Fruit fly (Drosophila melanogaster) whole organism, embryonic: Measurements from ENCODE around the gene osp.

ENCODE experiments used
- B-H1 ChIP-seq: fragments of 200-800 bp; sonication (Bioruptor generic); IDR thresholded peaks from 3 replicates; pipeline ENCODE4 v1.3.6; 2022; ENCODE audit warnings: missing biosample characterization, missing genetic modification characterization
- CG11085 ChIP-seq: fragments of 200-800 bp; sonication (Bioruptor generic); IDR thresholded peaks from 2 replicates; pipeline ENCODE4 v1.3.6; 2022; ENCODE audit warnings: missing biosample characterization, missing genetic modification characterization
- CG11398 ChIP-seq: fragments of 200-800 bp; sonication (Bioruptor generic); optimal IDR thresholded peaks from 2 replicates; lab custom pipeline; 2016; ENCODE audit warnings: missing biosample characterization, missing genetic modification characterization
- CG11560 ChIP-seq: fragments of 200-800 bp; sonication (Bioruptor generic); IDR thresholded peaks from 3 replicates; pipeline ENCODE4 v1.3.6; 2022; ENCODE audit warnings: missing biosample characterization, missing genetic modification characterization
- CG12071 ChIP-seq: fragments of 200-800 bp; sonication (Bioruptor generic); optimal IDR thresholded peaks from 3 replicates; lab custom pipeline; 2018; ENCODE audit warnings: missing biosample characterization, mild to moderate bottlenecking, missing genetic modification characterization
- CG17186 ChIP-seq: fragments of 200-800 bp; sonication (Bioruptor generic); optimal IDR thresholded peaks from 3 replicates; lab custom pipeline; 2017; ENCODE audit warnings: missing biosample characterization, missing genetic modification reagents, missing genetic modification characterization
- CG3995 ChIP-seq: fragments of 200-800 bp; sonication (Bioruptor generic); optimal IDR thresholded peaks from 3 replicates; lab custom pipeline; 2016; ENCODE audit warnings: missing biosample characterization, missing genetic modification characterization
- CG4282 ChIP-seq: fragments of 200-800 bp; sonication (Bioruptor generic); optimal IDR thresholded peaks from 2 replicates; lab custom pipeline; 2016; ENCODE audit warnings: missing biosample characterization, missing genetic modification characterization
- CG4360 ChIP-seq: fragments of 200-800 bp; sonication (Bioruptor generic); IDR thresholded peaks from 2 replicates; pipeline ENCODE4 v1.3.6; 2022; ENCODE audit warnings: missing biosample characterization, missing genetic modification characterization
- CG6654 ChIP-seq: fragments of 200-800 bp; sonication (Bioruptor generic); optimal IDR thresholded peaks from 2 replicates; lab custom pipeline; 2017; ENCODE audit warnings: missing biosample characterization, mild to moderate bottlenecking, missing genetic modification characterization
- CG6765 ChIP-seq: fragments of 200-800 bp; sonication (Bioruptor generic); optimal IDR thresholded peaks from 3 replicates; lab custom pipeline; 2017; ENCODE audit warnings: missing biosample characterization, mild to moderate bottlenecking, missing genetic modification characterization
- CG6791 ChIP-seq: fragments of 200-800 bp; sonication (Bioruptor generic); IDR thresholded peaks from 3 replicates; pipeline ENCODE4 v1.3.6; 2022; ENCODE audit warnings: missing biosample characterization, missing genetic modification characterization; ENCODE audit not compliant: partially characterized antibody
- CG7786 ChIP-seq: fragments of 200-800 bp; sonication (Bioruptor generic); optimal IDR thresholded peaks from 2 replicates; lab custom pipeline; 2016; ENCODE audit warnings: missing biosample characterization, missing genetic modification characterization
- CHES-1-like ChIP-seq: fragments of 200-800 bp; sonication (Bioruptor generic); optimal IDR thresholded peaks from 2 replicates; lab custom pipeline; 2016; ENCODE audit warnings: missing biosample characterization, missing genetic modification characterization
- D ChIP-seq, 2 experiments: fragments of 200-800 bp in 1 of 2; fragments of >200 bp in 1 of 2; sonication (Bioruptor generic) in 1 of 2; optimal IDR thresholded peaks; 2 replicates in 1 of 2; 3 replicates in 1 of 2; lab custom pipeline; 2017; ENCODE audit warnings: mild to moderate bottlenecking in 1 of 2, missing biosample characterization in 1 of 2, missing genetic modification characterization in 1 of 2, missing genetic modification reagents in 1 of 2
- D19B ChIP-seq: fragments of 200-800 bp; sonication (Bioruptor generic); optimal IDR thresholded peaks from 2 replicates; lab custom pipeline; 2017; ENCODE audit warnings: missing biosample characterization, mild to moderate bottlenecking, missing genetic modification characterization
- Dad ChIP-seq: fragments of 200-800 bp; sonication (Bioruptor generic); optimal IDR thresholded peaks from 3 replicates; lab custom pipeline; 2016; ENCODE audit warnings: missing biosample characterization, missing genetic modification characterization
- Dek ChIP-seq: fragments of 200-800 bp; sonication (Bioruptor generic); optimal IDR thresholded peaks from 3 replicates; lab custom pipeline; 2019; ENCODE audit warnings: missing biosample characterization, mild to moderate bottlenecking, missing genetic modification characterization, moderate library complexity
- Dip2 ChIP-seq: fragments of 200-800 bp; sonication (Bioruptor generic); IDR thresholded peaks from 2 replicates; pipeline ENCODE4 v1.3.6; 2022; ENCODE audit warnings: missing biosample characterization, missing genetic modification characterization
- Dll ChIP-seq: fragments of 200-800 bp; sonication (Bioruptor generic); IDR thresholded peaks from 4 replicates; pipeline ENCODE4 v1.3.6; 2022; ENCODE audit warnings: missing biosample characterization, missing genetic modification characterization; ENCODE audit not compliant: partially characterized antibody
- Doc3 ChIP-seq: fragments of 200-800 bp; sonication (Bioruptor generic); IDR thresholded peaks from 3 replicates; pipeline ENCODE4 v1.3.6; 2022; ENCODE audit warnings: missing biosample characterization, missing genetic modification characterization; ENCODE audit not compliant: partially characterized antibody
- Dref ChIP-seq: fragments of 200-800 bp; sonication (Bioruptor generic); IDR thresholded peaks from 2 replicates; pipeline ENCODE4 v1.3.6; 2022; ENCODE audit warnings: missing biosample characterization, missing genetic modification characterization
- E2f1 ChIP-seq: fragments of 200-800 bp; sonication (Bioruptor generic); IDR thresholded peaks from 2 replicates; pipeline ENCODE4 v1.3.6; 2022; ENCODE audit warnings: missing biosample characterization, missing genetic modification characterization
- HLH3B ChIP-seq: fragments of 200-800 bp; sonication (Bioruptor generic); IDR thresholded peaks from 2 replicates; pipeline ENCODE4 v1.3.6; 2022; ENCODE audit warnings: missing biosample characterization, missing genetic modification characterization
- Myb ChIP-seq: fragments of 200-800 bp; sonication (Bioruptor generic); optimal IDR thresholded peaks from 2 replicates; lab custom pipeline; 2016; ENCODE audit warnings: missing biosample characterization, missing genetic modification characterization
- Neu2 ChIP-seq: fragments of 200-800 bp; sonication (Bioruptor generic); optimal IDR thresholded peaks from 3 replicates; lab custom pipeline; 2016; ENCODE audit warnings: missing biosample characterization, missing genetic modification characterization, borderline replicate concordance
- Rx ChIP-seq: fragments of 200-800 bp; sonication (Bioruptor generic); IDR thresholded peaks from 2 replicates; pipeline ENCODE4 v1.3.6; 2022; ENCODE audit warnings: missing biosample characterization, missing genetic modification characterization
- Sry-δ ChIP-seq: fragments of 200-800 bp; sonication (Bioruptor generic); optimal IDR thresholded peaks from 2 replicates; lab custom pipeline; 2016; ENCODE audit warnings: missing biosample characterization, missing genetic modification characterization
- Xbp1 ChIP-seq: fragments of 200-800 bp; sonication (Bioruptor generic); optimal IDR thresholded peaks from 3 replicates; lab custom pipeline; 2016; ENCODE audit warnings: missing biosample characterization, mild to moderate bottlenecking, missing genetic modification characterization
- aop ChIP-seq: fragments of 200-800 bp; sonication (Bioruptor generic); IDR thresholded peaks from 2 replicates; pipeline ENCODE4 v1.3.6; 2022; ENCODE audit warnings: missing biosample characterization, missing genetic modification characterization
- br ChIP-seq: fragments of >200 bp; optimal IDR thresholded peaks from 2 replicates; lab custom pipeline; 2017
- eyg ChIP-seq: fragments of 200-800 bp; sonication (Bioruptor generic); optimal IDR thresholded peaks from 3 replicates; lab custom pipeline; 2016; ENCODE audit warnings: missing biosample characterization, missing genetic modification characterization
- fd64A ChIP-seq: fragments of 200-800 bp; sonication (Bioruptor generic); optimal IDR thresholded peaks from 3 replicates; lab custom pipeline; 2018; ENCODE audit warnings: missing biosample characterization, mild to moderate bottlenecking, missing genetic modification characterization
- gfzf ChIP-seq: fragments of 200-800 bp; sonication (Bioruptor generic); optimal IDR thresholded peaks from 2 replicates; lab custom pipeline; 2016; ENCODE audit warnings: missing biosample characterization, mild to moderate bottlenecking, missing genetic modification characterization, moderate library complexity
- h ChIP-seq: fragments of >200 bp; optimal IDR thresholded peaks from 2 replicates; lab custom pipeline; 2017
- insv ChIP-seq, 2 experiments: fragments of 200-800 bp; sonication (Bioruptor generic); optimal IDR thresholded peaks; 3 replicates each; lab custom pipeline; 2016 to 2018; ENCODE audit warnings: missing biosample characterization in 2 of 2, missing genetic modification characterization in 2 of 2
- jing ChIP-seq: fragments of 200-800 bp; sonication (Bioruptor generic); optimal IDR thresholded peaks from 2 replicates; lab custom pipeline; 2018; ENCODE audit warnings: missing biosample characterization, mild to moderate bottlenecking, missing genetic modification characterization
- jumu ChIP-seq: fragments of 200-800 bp; sonication (Bioruptor generic); optimal IDR thresholded peaks from 3 replicates; lab custom pipeline; 2016; ENCODE audit warnings: missing biosample characterization, missing genetic modification characterization
- ken ChIP-seq: fragments of 200-800 bp; sonication (Bioruptor generic); IDR thresholded peaks from 3 replicates; pipeline ENCODE4 v1.3.6; 2022; ENCODE audit warnings: missing biosample characterization, missing genetic modification characterization
- mirr ChIP-seq: fragments of 200-800 bp; sonication (Bioruptor generic); optimal IDR thresholded peaks from 3 replicates; lab custom pipeline; 2018; ENCODE audit warnings: missing biosample characterization, mild to moderate bottlenecking, missing genetic modification characterization
- onecut ChIP-seq: fragments of 200-800 bp; sonication (Bioruptor generic); IDR thresholded peaks from 2 replicates; pipeline ENCODE4 v1.3.6; 2022; ENCODE audit warnings: missing biosample characterization, missing genetic modification characterization
- otp ChIP-seq: fragments of 200-800 bp; sonication (Bioruptor generic); IDR thresholded peaks from 3 replicates; pipeline ENCODE4, ENCODE4 v1.3.6; 2022; ENCODE audit warnings: missing biosample characterization, missing genetic modification characterization
- ranshi ChIP-seq: fragments of 200-800 bp; sonication (Bioruptor generic); IDR thresholded peaks from 2 replicates; pipeline ENCODE4 v1.3.6; 2022; ENCODE audit warnings: missing biosample characterization, missing genetic modification characterization
- rib ChIP-seq: fragments of 200-800 bp; sonication (Bioruptor generic); IDR thresholded peaks from 2 replicates; pipeline ENCODE4 v1.3.6; 2022; ENCODE audit warnings: missing biosample characterization, missing genetic modification characterization
- stwl ChIP-seq: fragments of 200-800 bp; sonication (Bioruptor generic); optimal IDR thresholded peaks from 3 replicates; lab custom pipeline; 2018; ENCODE audit warnings: missing biosample characterization, mild to moderate bottlenecking, missing genetic modification characterization, moderate library complexity
- trem ChIP-seq: fragments of 200-800 bp; optimal IDR thresholded peaks from 3 replicates; lab custom pipeline; 2019; ENCODE audit warnings: missing biosample characterization, mild to moderate bottlenecking, missing genetic modification characterization, moderate library complexity
- unc-4 ChIP-seq: fragments of 200-800 bp; sonication (Bioruptor generic); IDR thresholded peaks from 2 replicates; pipeline ENCODE4 v1.3.6; 2022; ENCODE audit warnings: missing biosample characterization, missing genetic modification characterization; ENCODE audit not compliant: partially characterized antibody
- vnd ChIP-seq: fragments of 200-800 bp; sonication (Bioruptor generic); IDR thresholded peaks from 3 replicates; pipeline ENCODE4 v1.3.6; 2022; ENCODE audit warnings: missing biosample characterization, missing genetic modification characterization; ENCODE audit not compliant: partially characterized antibody
- zen ChIP-seq: fragments of 200-800 bp; sonication (Bioruptor generic); optimal IDR thresholded peaks from 3 replicates; lab custom pipeline; 2018; ENCODE audit warnings: missing biosample characterization, mild to moderate bottlenecking, missing genetic modification characterization, moderate library complexity

Gene osp

dm6 chr2L:14688922-14689711 is at the start of gene osp (continued):
- TF ChIP-seq fd64A (peak; percentile 93), Xbp1 (peak; percentile 97), CG11085 (GFP tag; lab: Robert Waterston, UW) (peak; percentile 95), CG3995 (peak; percentile 72), Neu2 (no peak), trem (tag; lab: Kevin White, UChicago) (peak; percentile 97), Dad (GFP tag; lab: Kevin White, UChicago) (peak; percentile 88), CG17186 (peak; percentile 87), Dek (tag; lab: Kevin White, UChicago) (peak; percentile 99), Rx (GFP tag; lab: Robert Waterston, UW) (peak; percentile 95), CG4360 (peak; percentile 81), CG11560 (no peak; the same call in 1 of the 3 replicates), Myb (GFP tag; lab: Kevin White, UChicago) (peak; percentile 45), vnd (GFP tag; lab: Robert Waterston, UW) (peak; percentile 22; the same call in 1 of the 3 replicates), br (lab: Kevin White, UChicago) (no peak), ken (GFP tag; lab: Robert Waterston, UW) (peak; percentile 96), jing (GFP tag; lab: Kevin White, UChicago) (peak; percentile 92), CG7786 (GFP tag; lab: Kevin White, UChicago) (peak; percentile 52), unc-4 (GFP tag; lab: Robert Waterston, UW) (no peak; the same call in 1 of the 2 replicates), rib (GFP tag; lab: Robert Waterston, UW) (peak; percentile 97), Dref (GFP tag; lab: Robert Waterston, UW) (no peak), ranshi (peak; percentile 99), CG12071 (peak; percentile 95), D19B (GFP tag; lab: Kevin White, UChicago) (peak; percentile 92), aop (GFP tag; lab: Robert Waterston, UW) (peak; percentile 66), CG11398 (GFP tag; lab: Kevin White, UChicago) (peak; percentile 34), D (optimal IDR thresholded peaks at IDR 0.05; lab: Kevin White, UChicago) (no peak), D (GFP tag; optimal IDR thresholded peaks at IDR 0.05; lab: Kevin White, UChicago) (peak; percentile 96), gfzf (GFP tag; lab: Kevin White, UChicago) (peak; percentile 49), HLH3B (GFP tag; lab: Robert Waterston, UW) (peak; percentile 100), stwl (tag; lab: Kevin White, UChicago) (peak; percentile 86), CHES-1-like (GFP tag; lab: Kevin White, UChicago) (peak; percentile 58), Doc3 (no peak), insv (GFP tag; optimal IDR thresholded peaks at IDR 0.05; lab: Kevin White, UChicago) (peak in 1 of 2 experiments; percentile 43), CG6654 (GFP tag; lab: Kevin White, UChicago) (peak; percentile 76), CG6765 (GFP tag; lab: Kevin White, UChicago) (peak; percentile 96), B-H1 (peak; percentile 98), CG6791 (GFP tag; lab: Robert Waterston, UW) (no peak; the same call in 2 of the 3 replicates), Dip2 (GFP tag; lab: Robert Waterston, UW) (no peak; the same call in 1 of the 2 replicates), Sry-δ (GFP tag; lab: Kevin White, UChicago) (peak; percentile 33), h (lab: Kevin White, UChicago) (no peak), onecut (GFP tag; lab: Robert Waterston, UW) (peak; percentile 97), jumu (GFP tag; lab: Kevin White, UChicago) (peak; percentile 72), otp (peak; percentile 96), mirr (peak; percentile 91), eyg (GFP tag; lab: Kevin White, UChicago) (peak; percentile 30), Dll (GFP tag; lab: Robert Waterston, UW) (peak; percentile 34; the same call in 1 of the 4 replicates), E2f1 (GFP tag; lab: Robert Waterston, UW) (peak; percentile 99), zen (tag; lab: Kevin White, UChicago) (peak; percentile 97), CG4282 (GFP tag; lab: Kevin White, UChicago) (no peak)
